Fruit fly (Drosophila melanogaster) whole organism, embryonic: ENCODE measurements around the gene Girdin.
A peak's percentile ranks its signal among the peaks of the same experiment; 100 is the strongest.

Experiments
- Abd-B ChIP-seq: fragments of 200-800 bp; sonication (Bioruptor generic); optimal IDR thresholded peaks from 2 replicates; lab custom pipeline; 2018; ENCODE audit warnings: missing biosample characterization, mild to moderate bottlenecking, missing genetic modification characterization, moderate library complexity
- Atf3 ChIP-seq: fragments of 200-800 bp; sonication (Bioruptor generic); optimal IDR thresholded peaks from 3 replicates; lab custom pipeline; 2016; ENCODE audit warnings: missing biosample characterization, missing genetic modification characterization
- BtbVII ChIP-seq: fragments of 200-800 bp; sonication (Bioruptor generic); optimal IDR thresholded peaks from 3 replicates; lab custom pipeline; 2017; ENCODE audit warnings: missing biosample characterization, mild to moderate bottlenecking, missing genetic modification characterization
- CG11504 ChIP-seq: fragments of 200-800 bp; sonication (Bioruptor generic); optimal IDR thresholded peaks from 3 replicates; lab custom pipeline; 2019; ENCODE audit warnings: missing biosample characterization, mild to moderate bottlenecking, missing genetic modification characterization, moderate library complexity
- CG12155 ChIP-seq: fragments of 200-800 bp; sonication (Bioruptor generic); optimal IDR thresholded peaks from 3 replicates; lab custom pipeline; 2016; ENCODE audit warnings: missing biosample characterization, missing genetic modification characterization
- CG12299 ChIP-seq: fragments of 200-800 bp; sonication (Bioruptor generic); optimal IDR thresholded peaks from 2 replicates; lab custom pipeline; 2018; ENCODE audit warnings: missing biosample characterization, mild to moderate bottlenecking, missing genetic modification characterization
- CG13894 ChIP-seq: fragments of 200-800 bp; sonication (Bioruptor generic); optimal IDR thresholded peaks from 3 replicates; lab custom pipeline; 2018; ENCODE audit warnings: missing biosample characterization, mild to moderate bottlenecking, missing genetic modification characterization, moderate library complexity
- CG14050 ChIP-seq: fragments of 200-800 bp; sonication (Bioruptor generic); IDR thresholded peaks from 3 replicates; pipeline ENCODE4 v1.3.6; 2022; ENCODE audit warnings: missing biosample characterization, missing genetic modification characterization
- CG15073 ChIP-seq: fragments of 200-800 bp; sonication (Bioruptor generic); optimal IDR thresholded peaks from 2 replicates; lab custom pipeline; 2016; ENCODE audit warnings: missing biosample characterization, missing genetic modification characterization
- CG15269 ChIP-seq: fragments of 200-800 bp; sonication (Bioruptor generic); optimal IDR thresholded peaks from 2 replicates; lab custom pipeline; 2018; ENCODE audit warnings: missing biosample characterization, mild to moderate bottlenecking, missing genetic modification characterization, moderate library complexity
- CG16815 ChIP-seq: fragments of 200-800 bp; sonication (Bioruptor generic); optimal IDR thresholded peaks from 3 replicates; lab custom pipeline; 2017; ENCODE audit warnings: missing biosample characterization, mild to moderate bottlenecking, missing genetic modification characterization
- CG17612 ChIP-seq: fragments of 200-800 bp; sonication (Bioruptor generic); IDR thresholded peaks from 2 replicates; pipeline ENCODE4 v1.3.6; 2022; ENCODE audit warnings: missing biosample characterization, missing genetic modification characterization
- CG2199 ChIP-seq: fragments of 200-800 bp; sonication (Bioruptor generic); IDR thresholded peaks from 3 replicates; pipeline ENCODE4 v1.3.6; 2022; ENCODE audit warnings: missing biosample characterization, missing genetic modification characterization
- CG2889 ChIP-seq: fragments of 200-800 bp; sonication (Bioruptor generic); IDR thresholded peaks from 3 replicates; pipeline ENCODE4 v1.3.6; 2022; ENCODE audit warnings: missing biosample characterization, missing genetic modification characterization
- CG30020 ChIP-seq: fragments of 200-800 bp; optimal IDR thresholded peaks from 2 replicates; lab custom pipeline; 2019; ENCODE audit warnings: missing biosample characterization, mild to moderate bottlenecking, missing genetic modification characterization, moderate library complexity
- CG30431 ChIP-seq: fragments of 200-800 bp; sonication (Bioruptor generic); optimal IDR thresholded peaks from 2 replicates; lab custom pipeline; 2017; ENCODE audit warnings: missing biosample characterization, missing genetic modification characterization
- CG5245 ChIP-seq: fragments of 200-800 bp; sonication (Bioruptor generic); optimal IDR thresholded peaks from 3 replicates; lab custom pipeline; 2016; ENCODE audit warnings: missing biosample characterization, missing genetic modification characterization
- CG7786 ChIP-seq: fragments of 200-800 bp; sonication (Bioruptor generic); optimal IDR thresholded peaks from 2 replicates; lab custom pipeline; 2016; ENCODE audit warnings: missing biosample characterization, missing genetic modification characterization
- CG7928 ChIP-seq: fragments of 200-800 bp; sonication (Bioruptor generic); optimal IDR thresholded peaks from 2 replicates; lab custom pipeline; 2017; ENCODE audit warnings: missing biosample characterization, mild to moderate bottlenecking, missing genetic modification characterization
- CG7963 ChIP-seq: fragments of 200-800 bp; sonication (Bioruptor generic); IDR thresholded peaks from 3 replicates; pipeline ENCODE4 v1.3.6; 2022; ENCODE audit warnings: missing biosample characterization, missing genetic modification characterization; ENCODE audit not compliant: partially characterized antibody
- Doc3 ChIP-seq: fragments of 200-800 bp; sonication (Bioruptor generic); IDR thresholded peaks from 3 replicates; pipeline ENCODE4 v1.3.6; 2022; ENCODE audit warnings: missing biosample characterization, missing genetic modification characterization; ENCODE audit not compliant: partially characterized antibody
- H15 ChIP-seq: fragments of 200-800 bp; sonication (Bioruptor generic); IDR thresholded peaks from 3 replicates; pipeline ENCODE4 v1.3.6; 2022; ENCODE audit warnings: missing biosample characterization, missing genetic modification characterization
- HLH3B ChIP-seq: fragments of 200-800 bp; sonication (Bioruptor generic); IDR thresholded peaks from 2 replicates; pipeline ENCODE4 v1.3.6; 2022; ENCODE audit warnings: missing biosample characterization, missing genetic modification characterization
- HmgZ ChIP-seq: fragments of 200-800 bp; sonication (Bioruptor generic); optimal IDR thresholded peaks from 2 replicates; lab custom pipeline; 2018; ENCODE audit warnings: missing biosample characterization, mild to moderate bottlenecking, missing genetic modification characterization
- Hr51 ChIP-seq, 2 experiments: fragments of 200-800 bp; sonication (Bioruptor generic); optimal IDR thresholded peaks; 2 replicates in 1 of 2; 3 replicates in 1 of 2; lab custom pipeline; 2016 to 2018; ENCODE audit warnings: missing biosample characterization in 2 of 2, missing genetic modification characterization in 2 of 2, mild to moderate bottlenecking in 1 of 2, moderate library complexity in 1 of 2
- Hsf ChIP-seq: fragments of 200-800 bp; sonication (Bioruptor generic); optimal IDR thresholded peaks from 3 replicates; lab custom pipeline; 2016; ENCODE audit warnings: missing biosample characterization, missing genetic modification characterization
- Oaz ChIP-seq: fragments of 200-800 bp; sonication (Bioruptor generic); IDR thresholded peaks from 2 replicates; pipeline ENCODE4 v1.3.6; 2022; ENCODE audit warnings: missing biosample characterization, missing genetic modification characterization
- Opbp ChIP-seq: fragments of 200-800 bp; sonication (Bioruptor generic); IDR thresholded peaks from 3 replicates; pipeline ENCODE4 v1.3.6; 2022; ENCODE audit warnings: missing biosample characterization, missing genetic modification characterization; ENCODE audit not compliant: partially characterized antibody
- PHDP ChIP-seq: fragments of 200-800 bp; sonication (Bioruptor generic); optimal IDR thresholded peaks from 3 replicates; lab custom pipeline; 2018; ENCODE audit warnings: missing biosample characterization, mild to moderate bottlenecking, missing genetic modification characterization, moderate library complexity
- Pdp1 ChIP-seq, 2 experiments: fragments of 200-800 bp; sonication (Bioruptor generic); optimal IDR thresholded peaks; 3 replicates each; lab custom pipeline; 2016; ENCODE audit warnings: missing biosample characterization in 2 of 2, missing genetic modification characterization in 2 of 2, mild to moderate bottlenecking in 1 of 2, moderate library complexity in 1 of 2
- TFAM ChIP-seq: fragments of 200-800 bp; sonication (Bioruptor generic); optimal IDR thresholded peaks from 2 replicates; lab custom pipeline; 2017; ENCODE audit warnings: missing biosample characterization, missing genetic modification characterization, inconsistent platforms
- Tbp ChIP-seq: fragments of >200 bp; optimal IDR thresholded peaks from 2 replicates; lab custom pipeline; 2018; ENCODE audit warnings: missing biosample characterization, missing genetic modification characterization
- Usf ChIP-seq: fragments of 200-800 bp; sonication (Bioruptor generic); optimal IDR thresholded peaks from 2 replicates; lab custom pipeline; 2017; ENCODE audit warnings: missing genotype, missing biosample characterization, missing genetic modification characterization
- abd-A ChIP-seq: fragments of 200-800 bp; sonication (Bioruptor generic); optimal IDR thresholded peaks from 3 replicates; lab custom pipeline; 2019; ENCODE audit warnings: missing biosample characterization, mild to moderate bottlenecking, missing genetic modification characterization, moderate library complexity
- bowl ChIP-seq: fragments of 200-800 bp; sonication (Bioruptor generic); IDR thresholded peaks from 2 replicates; pipeline ENCODE4 v1.3.6; 2022; ENCODE audit warnings: missing biosample characterization, missing genetic modification characterization
- caup ChIP-seq: fragments of 200-800 bp; sonication (Bioruptor generic); optimal IDR thresholded peaks from 3 replicates; lab custom pipeline; 2017; ENCODE audit warnings: missing biosample characterization, mild to moderate bottlenecking, missing genetic modification characterization, moderate library complexity; ENCODE audit not compliant: severe bottlenecking
- dysf ChIP-seq: fragments of 200-800 bp; sonication (Bioruptor generic); IDR thresholded peaks from 3 replicates; pipeline ENCODE4 v1.3.6; 2022; ENCODE audit warnings: missing biosample characterization, missing genetic modification characterization
- emc ChIP-seq: fragments of 200-800 bp; sonication (Bioruptor generic); optimal IDR thresholded peaks from 2 replicates; lab custom pipeline; 2016; ENCODE audit warnings: missing biosample characterization, missing genetic modification characterization
- gcm ChIP-seq: fragments of 200-800 bp; sonication (Bioruptor generic); optimal IDR thresholded peaks from 2 replicates; lab custom pipeline; 2019; ENCODE audit warnings: missing biosample characterization, mild to moderate bottlenecking, missing genetic modification characterization, moderate library complexity
- grau ChIP-seq: fragments of 200-800 bp; optimal IDR thresholded peaks from 3 replicates; lab custom pipeline; 2019; ENCODE audit warnings: missing biosample characterization, mild to moderate bottlenecking, missing genetic modification characterization, moderate library complexity
- gt ChIP-seq: fragments of 200-800 bp; sonication (Bioruptor generic); IDR thresholded peaks from 2 replicates; pipeline ENCODE4 v1.3.6; 2022; ENCODE audit warnings: missing biosample characterization, missing genetic modification characterization
- ind ChIP-seq: fragments of 200-800 bp; sonication (Bioruptor generic); optimal IDR thresholded peaks from 3 replicates; lab custom pipeline; 2016; ENCODE audit warnings: missing biosample characterization, missing genetic modification characterization
- kah ChIP-seq: fragments of 200-800 bp; sonication (Bioruptor generic); optimal IDR thresholded peaks from 2 replicates; lab custom pipeline; 2018; ENCODE audit warnings: missing biosample characterization, mild to moderate bottlenecking, missing genetic modification characterization
- lbe ChIP-seq: fragments of 200-800 bp; sonication (Bioruptor generic); optimal IDR thresholded peaks from 2 replicates; lab custom pipeline; 2016; ENCODE audit warnings: missing biosample characterization, mild to moderate bottlenecking, missing genetic modification characterization
- pita ChIP-seq: fragments of 200-800 bp; sonication (Bioruptor generic); optimal IDR thresholded peaks from 2 replicates; lab custom pipeline; 2017; ENCODE audit warnings: missing biosample characterization, mild to moderate bottlenecking, missing genetic modification characterization
- ro ChIP-seq: fragments of 200-800 bp; sonication (Bioruptor generic); IDR thresholded peaks from 2 replicates; pipeline ENCODE4 v1.3.6; 2022; ENCODE audit warnings: missing biosample characterization, missing genetic modification characterization
- salm ChIP-seq: fragments of 200-800 bp; sonication (Bioruptor generic); optimal IDR thresholded peaks from 2 replicates; lab custom pipeline; 2018; ENCODE audit warnings: missing biosample characterization, mild to moderate bottlenecking, missing genetic modification characterization
- sqz ChIP-seq: fragments of 200-800 bp; sonication (Bioruptor generic); optimal IDR thresholded peaks from 3 replicates; lab custom pipeline; 2018; ENCODE audit warnings: missing biosample characterization, mild to moderate bottlenecking, missing genetic modification characterization
- toy ChIP-seq: fragments of 200-800 bp; sonication (Bioruptor generic); IDR thresholded peaks from 2 replicates; pipeline ENCODE4 v1.3.6; 2022; ENCODE audit warnings: missing biosample characterization, missing genetic modification characterization
- vvl ChIP-seq: fragments of 200-800 bp; sonication (Bioruptor generic); IDR thresholded peaks from 2 replicates; pipeline ENCODE4 v1.3.6; 2022; ENCODE audit warnings: missing biosample characterization, missing genetic modification characterization

Girdin gene

dm6 chr3L:3179474-3179873 is 744 bp downstream of the Girdin start (continued):
- no peak for TF ChIP-seq Opbp (GFP tag; lab: Robert Waterston, UW)
- TF ChIP-seq HmgZ (tag; lab: Kevin White, UChicago), result peak; percentile 85
- peak; percentile 44; the same call in 1 of the 2 replicates for TF ChIP-seq bowl
- TF ChIP-seq CG12155 (GFP tag; lab: Kevin White, UChicago), result peak; percentile 76
- TF ChIP-seq Oaz (GFP tag; lab: Robert Waterston, UW), result peak; percentile 67
- TF ChIP-seq lbe (GFP tag; lab: Kevin White, UChicago), result peak; percentile 88
- TF ChIP-seq Tbp (GFP tag; lab: Kevin White, UChicago), result no peak
- TF ChIP-seq HLH3B (GFP tag; lab: Robert Waterston, UW), result peak; percentile 86
- peak; percentile 27 for TF ChIP-seq TFAM (GFP tag; lab: Kevin White, UChicago)
- TF ChIP-seq CG11504 (tag; lab: Kevin White, UChicago), result no peak
- peak; percentile 67; the same call in 1 of the 2 replicates for TF ChIP-seq CG17612 (GFP tag; lab: Robert Waterston, UW)
- TF ChIP-seq Hsf (GFP tag; lab: Kevin White, UChicago), result peak; percentile 82
- no peak for TF ChIP-seq CG30020
- TF ChIP-seq CG2199 (GFP tag; lab: Robert Waterston, UW), result peak; percentile 77; the same call in 1 of the 3 replicates
- TF ChIP-seq sqz (GFP tag; lab: Kevin White, UChicago), result no peak
- TF ChIP-seq Hr51 (GFP tag; optimal IDR thresholded peaks at IDR 0.05; lab: Kevin White, UChicago), result peak; percentile 67 to 87
- TF ChIP-seq abd-A (tag; lab: Kevin White, UChicago), result no peak
- TF ChIP-seq Abd-B (GFP tag; lab: Kevin White, UChicago), result peak; percentile 48
- TF ChIP-seq dysf (GFP tag; lab: Robert Waterston, UW), result peak; percentile 93
- peak; percentile 87 for TF ChIP-seq grau
- TF ChIP-seq CG7963 (GFP tag; lab: Robert Waterston, UW), result no peak
- TF ChIP-seq Pdp1 (GFP tag; optimal IDR thresholded peaks at IDR 0.05; lab: Kevin White, UChicago), result peak in 1 of 2 experiments; percentile 89
- TF ChIP-seq ind (GFP tag; lab: Kevin White, UChicago), result peak; percentile 85
- peak; percentile 40 for TF ChIP-seq CG15073 (GFP tag; lab: Kevin White, UChicago)
- no peak for TF ChIP-seq Doc3
- peak; percentile 57 for TF ChIP-seq CG16815 (GFP tag; lab: Kevin White, UChicago)
- peak; percentile 86 for TF ChIP-seq caup (GFP tag; lab: Kevin White, UChicago)
- peak; percentile 48; the same call in 1 of the 3 replicates for TF ChIP-seq CG2889 (GFP tag; lab: Robert Waterston, UW)
- TF ChIP-seq ro (GFP tag; lab: Robert Waterston, UW), result peak; percentile 72; the same call in 1 of the 2 replicates
- peak; percentile 31 for TF ChIP-seq Atf3 (GFP tag; lab: Kevin White, UChicago)
- TF ChIP-seq toy (GFP tag; lab: Robert Waterston, UW), result peak; percentile 67; the same call in 1 of the 2 replicates
- peak; percentile 92 for TF ChIP-seq BtbVII (GFP tag; lab: Kevin White, UChicago)
- TF ChIP-seq emc, result no peak
- peak; percentile 45 for TF ChIP-seq Usf (GFP tag; lab: Kevin White, UChicago)
- peak; percentile 92 for TF ChIP-seq PHDP
- TF ChIP-seq salm (tag; lab: Kevin White, UChicago), result no peak
- peak; percentile 60 for TF ChIP-seq CG7786 (GFP tag; lab: Kevin White, UChicago)
- TF ChIP-seq CG13894 (tag; lab: Kevin White, UChicago), result peak; percentile 61
- TF ChIP-seq CG15269, result peak; percentile 91
- TF ChIP-seq pita (GFP tag; lab: Kevin White, UChicago), result no peak
- TF ChIP-seq vvl (GFP tag; lab: Robert Waterston, UW), result peak; percentile 94
- TF ChIP-seq H15 (GFP tag; lab: Robert Waterston, UW), result peak; percentile 89
- TF ChIP-seq gt (GFP tag; lab: Robert Waterston, UW), result 0 out of 2 replicates have a peak, but pooled peaks have one; percentile 38
- TF ChIP-seq CG14050 (GFP tag; lab: Robert Waterston, UW), result peak; percentile 68
- TF ChIP-seq gcm (GFP tag; lab: Kevin White, UChicago), result no peak
- TF ChIP-seq CG5245 (GFP tag; lab: Kevin White, UChicago), result peak; percentile 84
- peak; percentile 80 for TF ChIP-seq kah (GFP tag; lab: Kevin White, UChicago)
- peak; percentile 76 for TF ChIP-seq CG30431
- TF ChIP-seq CG7928 (GFP tag; lab: Kevin White, UChicago), result peak; percentile 51
- peak; percentile 66 for TF ChIP-seq CG12299 (tag; lab: Kevin White, UChicago)
